Worm (Caenorhabditis elegans) whole organism, L1 larva: ENCODE data around the gene dsb-2.

Source experiments
- C16A3.4 ChIP-seq: fragments of 150-350 bp; optimal IDR thresholded peaks from 2 replicates; lab custom pipeline; 2014; ENCODE audit warnings: missing biosample characterization, missing genetic modification characterization
- Y116A8C.19 ChIP-seq: sonication (generic microtip); optimal IDR thresholded peaks from 2 replicates; lab custom pipeline; 2016; ENCODE audit warnings: missing compliant biosample characterization, missing genetic modification characterization, borderline replicate concordance
- aha-1 ChIP-seq: fragments of 150-350 bp; optimal IDR thresholded peaks from 2 replicates; lab custom pipeline; 2014; ENCODE audit warnings: missing biosample characterization, missing genetic modification characterization
- aly-2 ChIP-seq: fragments of 150-350 bp; optimal IDR thresholded peaks from 2 replicates; lab custom pipeline; 2014; ENCODE audit warnings: missing biosample characterization, missing genetic modification characterization
- ama-1 ChIP-seq: fragments of 150-350 bp; optimal IDR thresholded peaks from 2 replicates; lab custom pipeline; 2014
- blmp-1 ChIP-seq: fragments of 150-350 bp; optimal IDR thresholded peaks from 2 replicates; lab custom pipeline; 2014; ENCODE audit warnings: missing biosample characterization, missing genetic modification characterization
- ceh-90 ChIP-seq: sonication (generic microtip); optimal IDR thresholded peaks from 2 replicates; lab custom pipeline; 2016; ENCODE audit warnings: missing genetic modification characterization, missing compliant biosample characterization
- dpl-1 ChIP-seq, 3 experiments: fragments of 150-350 bp in 2 of 3; sonication (generic microtip) in 1 of 3; optimal IDR thresholded peaks; 2 replicates each; lab custom pipeline; 2014 to 2017; ENCODE audit warnings: missing biosample characterization in 3 of 3, missing genetic modification characterization in 3 of 3, missing genetic modification reagents in 3 of 3
- efl-1 ChIP-seq, 4 experiments: fragments of 150-350 bp; optimal IDR thresholded peaks in 3 of 4; peaks in 1 of 4; 1 replicate in 1 of 4; 2 replicates in 3 of 4; lab custom pipeline; 2014; ENCODE audit warnings: missing biosample characterization in 2 of 4, missing genetic modification characterization in 2 of 4, missing genetic modification reagents in 2 of 4
- elt-3 ChIP-seq, 6 experiments: fragments of 150-350 bp in 1 of 6; sonication (generic microtip); optimal IDR thresholded peaks; 2 replicates each; lab custom pipeline; 2017 to 2018; ENCODE audit warnings: missing biosample characterization in 6 of 6, missing genetic modification characterization in 6 of 6, inconsistent platforms in 1 of 6
- fkh-8 ChIP-seq: sonication (generic microtip); optimal IDR thresholded peaks from 2 replicates; lab custom pipeline; 2016; ENCODE audit warnings: mild to moderate bottlenecking, missing genetic modification characterization, missing compliant biosample characterization
- hlh-17 ChIP-seq: fragments of 200-800 bp; sonication (Bioruptor generic); optimal IDR thresholded peaks from 2 replicates; lab custom pipeline; 2018; ENCODE audit warnings: missing genetic modification characterization, mild to moderate bottlenecking, missing compliant biosample characterization, moderate library complexity, borderline replicate concordance
- hlh-4 ChIP-seq: sonication (generic microtip); optimal IDR thresholded peaks from 2 replicates; lab custom pipeline; 2016; ENCODE audit warnings: mild to moderate bottlenecking, missing genetic modification characterization, missing compliant biosample characterization
- hpl-2 ChIP-seq: fragments of 150-350 bp; optimal IDR thresholded peaks from 2 replicates; lab custom pipeline; 2014; ENCODE audit warnings: missing biosample characterization, missing genetic modification reagents, missing genetic modification characterization
- lin-35 ChIP-seq, 2 experiments: fragments of 150-350 bp; optimal IDR thresholded peaks; 2 replicates each; lab custom pipeline; 2014; ENCODE audit warnings: missing biosample characterization in 2 of 2, missing genetic modification characterization in 2 of 2, missing genetic modification reagents in 2 of 2
- lin-39 ChIP-seq: fragments of 150-350 bp; optimal IDR thresholded peaks from 2 replicates; lab custom pipeline; 2014; ENCODE audit warnings: missing biosample characterization, missing genetic modification reagents, missing genetic modification characterization
- lsy-2 ChIP-seq, 2 experiments: fragments of 150-350 bp; optimal IDR thresholded peaks; 2 replicates each; lab custom pipeline; 2014; ENCODE audit warnings: missing biosample characterization in 2 of 2, missing genetic modification characterization in 2 of 2
- mef-2 ChIP-seq: fragments of 150-350 bp; optimal IDR thresholded peaks from 2 replicates; lab custom pipeline; 2014; ENCODE audit warnings: missing biosample characterization, missing genetic modification characterization
- mep-1 ChIP-seq: fragments of 150-350 bp; optimal IDR thresholded peaks from 2 replicates; lab custom pipeline; 2014; ENCODE audit warnings: missing biosample characterization, missing genetic modification characterization
- nhr-11 ChIP-seq: fragments of 150-350 bp; optimal IDR thresholded peaks from 2 replicates; lab custom pipeline; 2014; ENCODE audit warnings: missing biosample characterization, missing genetic modification characterization
- nhr-71 ChIP-seq: sonication (generic microtip); optimal IDR thresholded peaks from 2 replicates; lab custom pipeline; 2016; ENCODE audit warnings: mild to moderate bottlenecking, missing genetic modification characterization, moderate library complexity, missing compliant biosample characterization
- nhr-85 ChIP-seq: sonication (generic microtip); peaks from one replicate; lab custom pipeline; 2016; ENCODE audit warnings: missing genetic modification characterization, inconsistent platforms, missing compliant biosample characterization
- nhr-90 ChIP-seq: sonication (generic microtip); optimal IDR thresholded peaks from 2 replicates; lab custom pipeline; 2016; ENCODE audit warnings: mild to moderate bottlenecking, missing genetic modification characterization, missing compliant biosample characterization; ENCODE audit not compliant: poor library complexity
- pqm-1 ChIP-seq: sonication (generic microtip); optimal IDR thresholded peaks from 3 replicates; lab custom pipeline; 2017; ENCODE audit warnings: missing biosample characterization, missing genetic modification characterization
- skn-1 ChIP-seq: fragments of 150-350 bp; optimal IDR thresholded peaks from 2 replicates; lab custom pipeline; 2014; ENCODE audit warnings: missing biosample characterization, missing genetic modification characterization
- snpc-4 ChIP-seq: fragments of 150-350 bp; optimal IDR thresholded peaks from 2 replicates; lab custom pipeline; 2014; ENCODE audit warnings: missing biosample characterization, missing genetic modification characterization
- snu-23 ChIP-seq: sonication (generic microtip); optimal IDR thresholded peaks from 2 replicates; lab custom pipeline; 2016; ENCODE audit warnings: missing genetic modification characterization, missing compliant biosample characterization
- swsn-7 ChIP-seq: sonication (generic microtip); optimal IDR thresholded peaks from 2 replicates; lab custom pipeline; 2016; ENCODE audit warnings: missing genetic modification characterization, missing compliant biosample characterization
- unc-98 ChIP-seq: fragments of 200-800 bp; sonication (Bioruptor generic); IDR thresholded peaks from 2 replicates; pipeline ENCODE4 v1.3.6; 2022; ENCODE audit warnings: missing genetic modification characterization, missing compliant biosample characterization
- ztf-4 ChIP-seq: fragments of 150-350 bp; optimal IDR thresholded peaks from 2 replicates; lab custom pipeline; 2014; ENCODE audit warnings: missing biosample characterization, missing genetic modification characterization

Gene dsb-2

ce11 chrII:14406117-14406935 lies 4.6 kb upstream of the dsb-2 start:
- TF ChIP-seq ama-1 (no peak), mep-1 (peak; percentile 68), snpc-4 (no peak), ztf-4 (no peak)

DNA sequence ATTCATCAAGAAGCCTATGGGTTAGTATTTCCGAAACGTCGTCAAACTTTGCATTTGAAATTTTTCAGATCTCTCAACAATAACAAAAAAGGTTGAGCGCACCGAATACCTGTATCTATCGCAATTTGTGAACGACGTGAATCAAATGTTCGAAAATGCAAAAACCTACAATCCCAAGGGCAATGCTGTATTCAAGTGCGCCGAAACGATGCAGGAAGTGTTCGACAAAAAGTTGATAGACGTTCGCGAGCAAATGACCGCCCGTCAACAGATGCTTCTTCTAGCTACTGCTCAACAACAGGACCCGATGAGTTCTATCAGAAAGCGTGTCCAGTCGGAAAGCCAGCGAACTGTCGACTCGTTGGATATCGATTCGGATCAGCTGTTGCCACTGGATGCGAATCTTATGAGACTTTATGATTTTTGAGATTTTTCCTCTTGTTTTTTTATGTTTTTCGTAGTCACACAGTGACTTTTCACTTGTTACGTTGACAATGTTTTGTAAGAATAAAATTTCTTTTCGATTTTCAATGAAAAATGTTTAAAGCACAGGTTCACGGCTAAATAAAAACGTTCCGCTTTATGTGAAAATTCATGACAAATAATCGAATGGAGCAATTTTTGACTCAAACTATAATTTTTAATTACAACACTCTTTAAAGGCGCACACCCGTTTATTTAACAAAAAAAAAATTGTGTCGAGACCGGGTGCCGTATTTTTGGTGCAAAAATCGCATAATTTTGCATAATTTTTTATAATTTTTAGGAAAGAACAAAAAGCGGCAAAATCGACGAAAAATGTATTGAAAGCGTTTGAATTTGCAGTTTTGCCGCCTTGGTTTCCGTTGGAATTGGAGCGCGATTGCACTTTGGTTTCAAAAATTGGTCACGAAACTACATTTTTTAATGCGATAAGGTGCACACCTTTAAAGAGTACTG lies 3.3 kb upstream of the dsb-2 start:
- TF ChIP-seq lsy-2 (tag; optimal IDR thresholded peaks at IDR 0.05; lab: Kevin White, UChicago) (peak in 1 of 2 experiments; percentile 62), blmp-1 (tag; lab: Kevin White, UChicago) (peak; percentile 20), nhr-11 (tag; lab: Kevin White, UChicago) (no peak), efl-1 (optimal IDR thresholded peaks at IDR 0.05; lab: Kevin White, UChicago) (peak in 1 of 2 experiments; percentile 80), efl-1 (GFP tag; optimal IDR thresholded peaks at IDR 0.05 in 1 of 2; lab: Kevin White, UChicago) (peak in 1 of 2 experiments; percentile 86), unc-98 (no peak), snu-23 (GFP tag; lab: Kevin White, UChicago) (peak; percentile 16), mep-1 (peak; percentile 92), dpl-1 (GFP tag; optimal IDR thresholded peaks at IDR 0.05; lab: Kevin White, UChicago) (peak in 1 of 3 experiments; percentile 9), swsn-7 (tag; lab: Kevin White, UChicago) (peak; percentile 6), aly-2 (tag; lab: Kevin White, UChicago) (peak; percentile 24), ztf-4 (peak; percentile 86), skn-1 (tag; lab: Kevin White, UChicago) (peak; percentile 14), nhr-71 (tag; lab: Kevin White, UChicago) (peak; percentile 38), ama-1 (peak; percentile 86), pqm-1 (tag; lab: Kevin White, UChicago) (no peak), hlh-4 (no peak)

DNA sequence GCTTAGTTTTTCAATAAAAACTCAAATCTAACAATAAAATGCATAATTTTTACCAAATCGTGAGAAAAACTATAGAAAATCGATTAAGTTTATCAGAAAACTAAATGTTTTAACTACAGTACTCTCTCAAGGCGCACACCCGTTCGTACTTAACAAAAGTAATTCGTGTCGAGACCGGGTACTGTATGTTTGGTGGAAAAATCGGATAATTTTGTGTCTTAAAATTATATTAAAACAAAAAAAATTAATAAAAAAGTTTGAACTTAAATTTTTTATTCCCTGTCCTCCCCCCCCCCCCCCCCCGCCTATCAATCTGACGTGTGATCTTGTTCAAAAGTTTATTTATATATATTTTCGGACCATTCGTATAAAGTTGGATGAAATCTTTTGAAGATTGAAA lies 2.6 kb upstream of the dsb-2 start, which contains the start of gene F26H11.4:
Gene F26H11.4, plus strand, starts transcription at position 301 of the 400 bp plus-strand sequence.
- peak; percentile 15 for TF ChIP-seq nhr-85 (tag; lab: Kevin White, UChicago)
- TF ChIP-seq nhr-90 (tag; lab: Kevin White, UChicago) = no peak
- no peak for TF ChIP-seq elt-3 (tag; optimal IDR thresholded peaks at IDR 0.05; lab: Kevin White, UChicago)
- no peak for TF ChIP-seq hlh-4

- TF ChIP-seq ceh-90 (tag; lab: Kevin White, UChicago) (no peak), hlh-17 (GFP tag; lab: Kevin White, UChicago) (no peak), mef-2 (tag; lab: Kevin White, UChicago) (no peak), ztf-4 (no peak), nhr-90 (tag; lab: Kevin White, UChicago) (no peak), lin-39 (no peak), hpl-2 (no peak), aha-1 (no peak), nhr-85 (tag; lab: Kevin White, UChicago) (no peak), fkh-8 (tag; lab: Kevin White, UChicago) (no peak), C16A3.4 (tag; lab: Kevin White, UChicago) (no peak), blmp-1 (tag; lab: Kevin White, UChicago) (no peak), efl-1 (optimal IDR thresholded peaks at IDR 0.05; lab: Kevin White, UChicago) (peak; percentile 69 to 82), efl-1 (GFP tag; optimal IDR thresholded peaks at IDR 0.05 in 1 of 2; lab: Kevin White, UChicago) (peak; percentile 71 to 96), skn-1 (tag; lab: Kevin White, UChicago) (no peak), lin-35 (GFP tag; optimal IDR thresholded peaks at IDR 0.05; lab: Kevin White, UChicago) (peak; percentile 48 to 89), Y116A8C.19 (no peak), dpl-1 (GFP tag; optimal IDR thresholded peaks at IDR 0.05; lab: Kevin White, UChicago) (peak; percentile 22 to 67 (median 58)), lsy-2 (tag; optimal IDR thresholded peaks at IDR 0.05; lab: Kevin White, UChicago) (peak in 1 of 2 experiments; percentile 29)
Measured at ce11 chrII:14413035-14413525, 2.2 kb downstream of the dsb-2 start, which contains the start of gene exl-1. Gene exl-1 (minus strand): TSS chrII:14413475.
